Worm (Caenorhabditis elegans) whole organism, early embryonic: ENCODE data around the gene Y44A6C.2.

ENCODE experiments used
- B0310.2 ChIP-seq: sonication (generic microtip); optimal IDR thresholded peaks from 2 replicates; lab custom pipeline; 2016; ENCODE audit warnings: mild to moderate bottlenecking, missing genetic modification characterization, missing compliant biosample characterization
- F13C5.2 ChIP-seq: sonication (generic microtip); optimal IDR thresholded peaks from 2 replicates; lab custom pipeline; 2017; ENCODE audit warnings: mild to moderate bottlenecking, missing genetic modification characterization, inconsistent platforms, missing compliant biosample characterization
- ama-1 ChIP-seq: fragments of 150-350 bp; optimal IDR thresholded peaks from 2 replicates; lab custom pipeline; 2014
- ceh-13 ChIP-seq: fragments of 200-800 bp; sonication (Bioruptor generic); optimal IDR thresholded peaks from 2 replicates; lab custom pipeline; 2018; ENCODE audit warnings: mild to moderate bottlenecking, missing genetic modification characterization, missing compliant biosample characterization
- ceh-36 ChIP-seq: sonication (generic microtip); optimal IDR thresholded peaks from 2 replicates; lab custom pipeline; 2016; ENCODE audit warnings: missing genetic modification characterization, inconsistent platforms, missing compliant biosample characterization
- ets-7 ChIP-seq: sonication (generic microtip); optimal IDR thresholded peaks from 2 replicates; lab custom pipeline; 2016; ENCODE audit warnings: missing genotype, missing genetic modification characterization, missing compliant biosample characterization
- flt-1 ChIP-seq: fragments of 200-800 bp; sonication (Bioruptor generic); IDR thresholded peaks from 2 replicates; pipeline ENCODE4 v1.3.6; 2022; ENCODE audit warnings: missing genetic modification characterization, missing compliant biosample characterization
- hmbx-1 ChIP-seq: sonication (generic microtip); optimal IDR thresholded peaks from 2 replicates; lab custom pipeline; 2016; ENCODE audit warnings: mild to moderate bottlenecking, missing genetic modification characterization, missing compliant biosample characterization
- hmg-4 ChIP-seq: fragments of 200-800 bp; sonication (Bioruptor generic); optimal IDR thresholded peaks from 2 replicates; lab custom pipeline; 2018; ENCODE audit warnings: mild to moderate bottlenecking, missing genetic modification characterization, missing compliant biosample characterization
- hnd-1 ChIP-seq: sonication (generic microtip); optimal IDR thresholded peaks from 2 replicates; lab custom pipeline; 2016; ENCODE audit warnings: missing genetic modification characterization, missing compliant biosample characterization
- pes-1 ChIP-seq: fragments of 200-800 bp; sonication (Bioruptor generic); IDR thresholded peaks from 2 replicates; pipeline ENCODE4 v1.3.6; 2022; ENCODE audit warnings: missing genetic modification reagents, missing genetic modification characterization, missing compliant biosample characterization
- scrt-1 ChIP-seq: fragments of 200-800 bp; sonication (Bioruptor generic); IDR thresholded peaks from 2 replicates; pipeline ENCODE4 v1.3.6; 2022; ENCODE audit warnings: missing genetic modification characterization, missing compliant biosample characterization
- sea-1 ChIP-seq: fragments of 200-800 bp; sonication (Bioruptor generic); conservative IDR thresholded peaks from 2 replicates; pipeline ENCODE4 v1.3.6; 2022; ENCODE audit warnings: missing genetic modification characterization, missing compliant biosample characterization
- tbx-11 ChIP-seq: fragments of 200-800 bp; sonication (Bioruptor generic); IDR thresholded peaks from 2 replicates; pipeline ENCODE4 v1.3.6; 2022; ENCODE audit warnings: missing genetic modification characterization, missing compliant biosample characterization
- tbx-37 ChIP-seq: fragments of 200-800 bp; sonication (Bioruptor generic); conservative IDR thresholded peaks from 2 replicates; pipeline ENCODE4 v1.3.6; 2022; ENCODE audit warnings: missing genetic modification reagents, missing genetic modification characterization, missing compliant biosample characterization
- tra-4 ChIP-seq: sonication (generic microtip); optimal IDR thresholded peaks from 2 replicates; lab custom pipeline; 2017; ENCODE audit warnings: missing genetic modification characterization, missing compliant biosample characterization

The Y44A6C.2 gene

ce11 chrV:20711733-20712132 is 10.3 kb upstream of the Y44A6C.2 start:
- TF ChIP-seq ama-1 (lab: Kevin White, UChicago) (no peak), B0310.2 (tag; lab: Kevin White, UChicago) (no peak), ceh-13 (GFP tag; lab: Kevin White, UChicago) (no peak), tbx-37 (GFP tag; lab: Robert Waterston, UW) (no peak)

ce11 chrV:20712318-20712993 is 9.6 kb upstream of the Y44A6C.2 start:
- no peak for TF ChIP-seq hmg-4
- TF ChIP-seq tra-4 (tag; lab: Kevin White, UChicago) = no peak
- no peak for TF ChIP-seq hnd-1
- TF ChIP-seq tbx-11 (GFP tag; lab: Robert Waterston, UW) = no peak
- TF ChIP-seq pes-1 (GFP tag; lab: Robert Waterston, UW) = no peak
- no peak for TF ChIP-seq ceh-36 (tag; lab: Kevin White, UChicago)
- TF ChIP-seq hmbx-1 (tag; lab: Kevin White, UChicago) = no peak
- no peak for TF ChIP-seq ets-7 (tag; lab: Kevin White, UChicago)
- no peak for TF ChIP-seq F13C5.2 (tag; lab: Kevin White, UChicago)
- no peak for TF ChIP-seq ama-1 (lab: Kevin White, UChicago)
- TF ChIP-seq sea-1 = no peak
- no peak for TF ChIP-seq flt-1 (GFP tag; lab: Robert Waterston, UW)
- no peak for TF ChIP-seq tbx-37 (GFP tag; lab: Robert Waterston, UW)
- no peak for TF ChIP-seq scrt-1
- TF ChIP-seq ceh-13 (GFP tag; lab: Kevin White, UChicago) = no peak

ce11 chrV:20712994-20713326 is 9.1 kb upstream of the Y44A6C.2 start:
- TF ChIP-seq sea-1 (no peak), F13C5.2 (tag; lab: Kevin White, UChicago) (no peak), scrt-1 (no peak), tbx-37 (GFP tag; lab: Robert Waterston, UW) (no peak)

ce11 chrV:20713620-20714019 is 8.4 kb upstream of the Y44A6C.2 start, which contains the start of gene Y44A6C.1:
Gene Y44A6C.1, plus strand, starts transcription at chrV:20713920.
- TF ChIP-seq tbx-11 (GFP tag; lab: Robert Waterston, UW) (no peak), ceh-36 (tag; lab: Kevin White, UChicago) (no peak), ama-1 (lab: Kevin White, UChicago) (no peak), ceh-13 (GFP tag; lab: Kevin White, UChicago) (no peak)

ce11 chrV:20714503-20714902 is 7.5 kb upstream of the Y44A6C.2 start:
- TF ChIP-seq pes-1 (GFP tag; lab: Robert Waterston, UW) = no peak
- TF ChIP-seq flt-1 (GFP tag; lab: Robert Waterston, UW) = no peak
- no peak for TF ChIP-seq tra-4 (tag; lab: Kevin White, UChicago)
- no peak for TF ChIP-seq hmbx-1 (tag; lab: Kevin White, UChicago)
- no peak for TF ChIP-seq ceh-13 (GFP tag; lab: Kevin White, UChicago)
- no peak for TF ChIP-seq ceh-36 (tag; lab: Kevin White, UChicago)

ce11 chrV:20716267-20716666 is 5.8 kb upstream of the Y44A6C.2 start:
- TF ChIP-seq scrt-1 (no peak), hmg-4 (no peak), hmbx-1 (tag; lab: Kevin White, UChicago) (no peak), flt-1 (GFP tag; lab: Robert Waterston, UW) (no peak), ceh-36 (tag; lab: Kevin White, UChicago) (no peak), F13C5.2 (tag; lab: Kevin White, UChicago) (no peak)

ce11 chrV:20716830-20717441 is 5.1 kb upstream of the Y44A6C.2 start:
- TF ChIP-seq tbx-11 (GFP tag; lab: Robert Waterston, UW) (no peak), B0310.2 (tag; lab: Kevin White, UChicago) (no peak), tra-4 (tag; lab: Kevin White, UChicago) (no peak), F13C5.2 (tag; lab: Kevin White, UChicago) (no peak), scrt-1 (no peak), sea-1 (no peak), ets-7 (tag; lab: Kevin White, UChicago) (no peak), tbx-37 (GFP tag; lab: Robert Waterston, UW) (no peak)

- TF ChIP-seq tbx-11 (GFP tag; lab: Robert Waterston, UW) (no peak), hnd-1 (no peak), hmg-4 (no peak), tra-4 (tag; lab: Kevin White, UChicago) (no peak), ets-7 (tag; lab: Kevin White, UChicago) (no peak), pes-1 (GFP tag; lab: Robert Waterston, UW) (no peak)
These were observed 413 bp downstream of the Y44A6C.2 start for ce11 chrV:20722447-20722846.

- no peak for TF ChIP-seq ceh-13 (GFP tag; lab: Kevin White, UChicago)
- TF ChIP-seq B0310.2 (tag; lab: Kevin White, UChicago) = no peak
- no peak for TF ChIP-seq hnd-1
- TF ChIP-seq tra-4 (tag; lab: Kevin White, UChicago) = no peak
- TF ChIP-seq hmbx-1 (tag; lab: Kevin White, UChicago) = no peak
- TF ChIP-seq pes-1 (GFP tag; lab: Robert Waterston, UW) = no peak
- TF ChIP-seq flt-1 (GFP tag; lab: Robert Waterston, UW) = no peak
- TF ChIP-seq ceh-36 (tag; lab: Kevin White, UChicago) = no peak
- no peak for TF ChIP-seq ama-1 (lab: Kevin White, UChicago)
- TF ChIP-seq F13C5.2 (tag; lab: Kevin White, UChicago) = no peak
These were observed 5.4 kb downstream of the Y44A6C.2 start for ce11 chrV:20727458-20727857.
